Fruit fly (Drosophila melanogaster): ENCODE results near the gene CG17075.

CG17075 gene

DNA sequence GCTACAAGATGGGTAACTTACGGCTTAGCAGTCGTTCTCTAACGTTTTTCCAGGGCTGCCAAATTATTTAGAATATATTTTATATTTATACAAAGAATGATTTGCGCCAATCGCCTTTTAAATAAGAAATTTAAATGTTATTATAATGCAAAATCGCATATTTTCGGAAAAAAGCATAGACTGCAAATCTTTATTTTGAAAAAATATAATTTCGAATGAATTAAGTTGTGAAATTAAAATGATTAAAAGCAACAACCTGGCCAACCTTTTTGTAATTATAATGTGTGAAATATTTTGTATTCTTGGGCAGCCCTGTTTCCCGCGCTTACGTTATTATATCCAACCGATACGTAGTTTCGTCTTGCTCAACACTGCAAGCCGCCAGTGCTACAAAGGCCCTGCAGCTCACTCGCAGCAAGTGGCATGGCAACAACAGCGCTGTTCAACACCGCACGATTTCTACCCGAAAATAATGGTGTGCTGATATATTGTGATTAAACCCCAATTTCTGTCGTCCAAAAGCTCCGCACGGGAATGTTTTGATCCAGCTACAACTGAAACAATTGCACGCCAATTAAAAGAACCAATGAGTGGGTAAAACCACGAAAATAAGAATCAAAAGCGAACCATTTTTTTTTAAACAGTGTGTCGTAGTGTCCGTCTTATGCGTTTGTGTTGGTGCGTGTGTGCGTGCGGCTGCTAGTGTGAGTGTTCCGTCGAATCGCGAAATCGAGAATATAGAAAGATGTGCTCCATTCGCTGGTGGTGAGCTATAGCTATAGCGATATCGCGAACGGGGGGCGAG lies 30.4 kb upstream of the CG17075 start, which contains the start of gene Pi3K21B (continued):
- TF ChIP-seq CG7963 (GFP tag; IDR thresholded peaks at IDR 0.05; ENCODE audit: partially characterized antibody) (0 out of 3 replicates have a peak, but pooled peaks have one; percentile 24), CG17361 (GFP tag; IDR thresholded peaks at IDR 0.05) (peak; percentile 94), unpg (GFP tag; optimal IDR thresholded peaks at IDR 0.05) (peak; percentile 88), usp (GFP tag; optimal IDR thresholded peaks at IDR 0.05) (no peak), CG4820 (GFP tag; optimal IDR thresholded peaks at IDR 0.05) (peak; percentile 88), CG3995 (GFP tag; optimal IDR thresholded peaks at IDR 0.05) (peak; percentile 87), grau (tag; optimal IDR thresholded peaks at IDR 0.05) (peak; percentile 90), exex (tag; optimal IDR thresholded peaks at IDR 0.05) (peak; percentile 46), Lpt (GFP tag; optimal IDR thresholded peaks at IDR 0.05) (no peak), trem (tag; optimal IDR thresholded peaks at IDR 0.05) (peak; percentile 94), Hr3 (GFP tag; optimal IDR thresholded peaks at IDR 0.05) (peak; percentile 93), scrt (GFP tag; optimal IDR thresholded peaks at IDR 0.05) (peak; percentile 70), tx (GFP tag; optimal IDR thresholded peaks at IDR 0.05) (peak; percentile 90), ATbp (GFP tag; optimal IDR thresholded peaks at IDR 0.05) (peak; percentile 51), sima (GFP tag; optimal IDR thresholded peaks at IDR 0.05) (peak; percentile 36), vvl (GFP tag; IDR thresholded peaks at IDR 0.05) (peak; percentile 91), ranshi (GFP tag; IDR thresholded peaks at IDR 0.05) (peak; percentile 85; the same call in 1 of the 2 replicates), CG1792 (GFP tag; optimal IDR thresholded peaks at IDR 0.05) (peak; percentile 90), Xbp1 (GFP tag; optimal IDR thresholded peaks at IDR 0.05) (peak; percentile 95), CG33213 (GFP tag; optimal IDR thresholded peaks at IDR 0.05) (peak; percentile 93), klu (GFP tag; IDR thresholded peaks at IDR 0.05) (peak; percentile 77), rib (GFP tag; IDR thresholded peaks at IDR 0.05) (peak; percentile 51; the same call in 1 of the 2 replicates), tll (GFP tag; optimal IDR thresholded peaks at IDR 0.05) (no peak), tgo (GFP tag; IDR thresholded peaks at IDR 0.05) (peak; percentile 84), sisA (GFP tag; IDR thresholded peaks at IDR 0.05) (peak; percentile 91), emc (GFP tag; optimal IDR thresholded peaks at IDR 0.05) (peak; percentile 73), schlank (tag; optimal IDR thresholded peaks at IDR 0.05) (peak; percentile 38), seq (GFP tag; IDR thresholded peaks at IDR 0.05) (peak; percentile 70), Taf1 (GFP tag; IDR thresholded peaks at IDR 0.05) (peak; percentile 54; the same call in 1 of the 2 replicates), CG2712 (tag; optimal IDR thresholded peaks at IDR 0.05) (peak; percentile 92), gt (GFP tag; IDR thresholded peaks at IDR 0.05) (0 out of 2 replicates have a peak, but pooled peaks have one; percentile 56), sc (optimal IDR thresholded peaks at IDR 0.05) (no peak), sc (GFP tag; optimal IDR thresholded peaks at IDR 0.05) (peak; percentile 85), z (GFP tag; IDR thresholded peaks at IDR 0.05) (no peak), CG14014 (GFP tag; IDR thresholded peaks at IDR 0.05) (peak; percentile 84), Hand (GFP tag; optimal IDR thresholded peaks at IDR 0.05) (peak; percentile 73), HLHmδ (GFP tag; optimal IDR thresholded peaks at IDR 0.05) (peak; percentile 90), kay (GFP tag; optimal IDR thresholded peaks at IDR 0.05) (peak; percentile 91), gsb (GFP tag; IDR thresholded peaks at IDR 0.05) (0 out of 2 replicates have a peak, but pooled peaks have one; percentile 38), CG7928 (GFP tag; optimal IDR thresholded peaks at IDR 0.05) (peak; percentile 99), Doc2 (GFP tag; IDR thresholded peaks at IDR 0.05) (no peak), nom (GFP tag; optimal IDR thresholded peaks at IDR 0.05) (peak; percentile 59), Sry-β (GFP tag; optimal IDR thresholded peaks at IDR 0.05) (no peak), CG11504 (tag; optimal IDR thresholded peaks at IDR 0.05) (peak; percentile 88), CG43689 (GFP tag; IDR thresholded peaks at IDR 0.05) (no peak; the same call in none of the 2 replicates), trh (GFP tag; optimal IDR thresholded peaks at IDR 0.05) (peak; percentile 78), CG16815 (GFP tag; optimal IDR thresholded peaks at IDR 0.05) (peak; percentile 89), Bdp1 (GFP tag; optimal IDR thresholded peaks at IDR 0.05) (peak; percentile 86), CG4360 (GFP tag; IDR thresholded peaks at IDR 0.05) (no peak), br (optimal IDR thresholded peaks at IDR 0.05) (no peak)
